Worm (Caenorhabditis elegans) whole organism, L1 larva: ENCODE results near the gene fbxa-81.
A peak's percentile ranks its signal among the peaks of the same experiment; 100 is the strongest.

Experiments used
- F16B12.6 ChIP-seq: fragments of 150-350 bp; optimal IDR thresholded peaks from 2 replicates; lab custom pipeline; 2014; ENCODE audit warnings: missing biosample characterization, missing genetic modification characterization
- aha-1 ChIP-seq: fragments of 150-350 bp; optimal IDR thresholded peaks from 2 replicates; lab custom pipeline; 2014; ENCODE audit warnings: missing biosample characterization, missing genetic modification characterization
- aly-2 ChIP-seq: fragments of 150-350 bp; optimal IDR thresholded peaks from 2 replicates; lab custom pipeline; 2014; ENCODE audit warnings: missing biosample characterization, missing genetic modification characterization
- ama-1 ChIP-seq: fragments of 150-350 bp; optimal IDR thresholded peaks from 2 replicates; lab custom pipeline; 2014
- blmp-1 ChIP-seq: fragments of 150-350 bp; optimal IDR thresholded peaks from 2 replicates; lab custom pipeline; 2014; ENCODE audit warnings: missing biosample characterization, missing genetic modification characterization
- ceh-82 ChIP-seq, 3 experiments: fragments of 150-350 bp in 1 of 3; sonication (generic microtip) in 2 of 3; optimal IDR thresholded peaks; 2 replicates each; lab custom pipeline; 2014 to 2017; ENCODE audit warnings: missing biosample characterization in 3 of 3, missing genetic modification characterization in 3 of 3
- ceh-88 ChIP-seq: fragments of 200-800 bp; sonication (Bioruptor generic); IDR thresholded peaks from 2 replicates; pipeline ENCODE4 v1.3.6; 2022; ENCODE audit warnings: missing genetic modification characterization, missing compliant biosample characterization
- ceh-90 ChIP-seq: sonication (generic microtip); optimal IDR thresholded peaks from 2 replicates; lab custom pipeline; 2016; ENCODE audit warnings: missing genetic modification characterization, missing compliant biosample characterization
- ces-1 ChIP-seq: fragments of 150-350 bp; optimal IDR thresholded peaks from 2 replicates; lab custom pipeline; 2014; ENCODE audit warnings: missing biosample characterization, missing genetic modification reagents, missing genetic modification characterization
- dpl-1 ChIP-seq, 3 experiments: fragments of 150-350 bp in 2 of 3; sonication (generic microtip) in 1 of 3; optimal IDR thresholded peaks; 2 replicates each; lab custom pipeline; 2014 to 2017; ENCODE audit warnings: missing biosample characterization in 3 of 3, missing genetic modification characterization in 3 of 3, missing genetic modification reagents in 3 of 3
- dsc-1 ChIP-seq: sonication (generic microtip); optimal IDR thresholded peaks from 2 replicates; lab custom pipeline; 2016; ENCODE audit warnings: mild to moderate bottlenecking, missing genetic modification characterization, missing compliant biosample characterization
- efl-1 ChIP-seq, 4 experiments: fragments of 150-350 bp; optimal IDR thresholded peaks in 3 of 4; peaks in 1 of 4; 1 replicate in 1 of 4; 2 replicates in 3 of 4; lab custom pipeline; 2014; ENCODE audit warnings: missing biosample characterization in 2 of 4, missing genetic modification characterization in 2 of 4, missing genetic modification reagents in 2 of 4
- egl-27 ChIP-seq, 2 experiments: fragments of 150-350 bp in 1 of 2; sonication (generic microtip); optimal IDR thresholded peaks; 3 replicates each; lab custom pipeline; 2017 to 2018; ENCODE audit warnings: missing biosample characterization in 2 of 2, missing genetic modification characterization in 2 of 2, missing genetic modification reagents in 2 of 2
- elt-2 ChIP-seq: sonication (generic microtip); optimal IDR thresholded peaks from 2 replicates; lab custom pipeline; 2016; ENCODE audit warnings: missing genetic modification characterization, mild to moderate bottlenecking, inconsistent platforms, missing compliant biosample characterization, missing genetic modification reagents
- elt-3 ChIP-seq, 6 experiments: fragments of 150-350 bp in 1 of 6; sonication (generic microtip); optimal IDR thresholded peaks; 2 replicates each; lab custom pipeline; 2017 to 2018; ENCODE audit warnings: missing biosample characterization in 6 of 6, missing genetic modification characterization in 6 of 6, inconsistent platforms in 1 of 6
- ets-5 ChIP-seq: fragments of 200-800 bp; sonication (Bioruptor generic); IDR thresholded peaks from 2 replicates; pipeline ENCODE4 v1.3.6; 2022; ENCODE audit warnings: missing genetic modification characterization, missing compliant biosample characterization
- fkh-10 ChIP-seq: sonication (generic microtip); optimal IDR thresholded peaks from 2 replicates; lab custom pipeline; 2017; ENCODE audit warnings: missing biosample characterization, missing genetic modification reagents, missing genetic modification characterization
- fkh-8 ChIP-seq: sonication (generic microtip); optimal IDR thresholded peaks from 2 replicates; lab custom pipeline; 2016; ENCODE audit warnings: mild to moderate bottlenecking, missing genetic modification characterization, missing compliant biosample characterization
- fos-1 ChIP-seq: fragments of 150-350 bp; optimal IDR thresholded peaks from 2 replicates; lab custom pipeline; 2014; ENCODE audit warnings: missing biosample characterization, missing genetic modification characterization
- grh-1 ChIP-seq: fragments of 200-800 bp; sonication (Bioruptor generic); IDR thresholded peaks from 2 replicates; pipeline ENCODE4 v1.3.6; 2022; ENCODE audit warnings: missing genetic modification reagents, missing genetic modification characterization, missing compliant biosample characterization
- hlh-17 ChIP-seq: fragments of 200-800 bp; sonication (Bioruptor generic); optimal IDR thresholded peaks from 2 replicates; lab custom pipeline; 2018; ENCODE audit warnings: missing genetic modification characterization, mild to moderate bottlenecking, missing compliant biosample characterization, moderate library complexity, borderline replicate concordance
- hpl-2 ChIP-seq: fragments of 150-350 bp; optimal IDR thresholded peaks from 2 replicates; lab custom pipeline; 2014; ENCODE audit warnings: missing biosample characterization, missing genetic modification reagents, missing genetic modification characterization
- isw-1 ChIP-seq: fragments of 200-800 bp; sonication (Bioruptor generic); IDR thresholded peaks from 2 replicates; pipeline ENCODE4 v1.3.6; 2022; ENCODE audit warnings: missing genetic modification characterization, missing compliant biosample characterization
- lin-13 ChIP-seq: fragments of 150-350 bp; optimal IDR thresholded peaks from 2 replicates; lab custom pipeline; 2014; ENCODE audit warnings: missing biosample characterization, missing genetic modification reagents, missing genetic modification characterization
- lin-14 ChIP-seq: fragments of 200-800 bp; sonication (Bioruptor generic); optimal IDR thresholded peaks from 2 replicates; lab custom pipeline; 2018; ENCODE audit warnings: mild to moderate bottlenecking, missing genetic modification characterization, moderate library complexity, missing compliant biosample characterization
- lin-15B ChIP-seq: fragments of 150-350 bp; sonication (generic microtip); optimal IDR thresholded peaks from 3 replicates; lab custom pipeline; 2014; ENCODE audit warnings: missing biosample characterization, missing genetic modification characterization
- lin-35 ChIP-seq, 2 experiments: fragments of 150-350 bp; optimal IDR thresholded peaks; 2 replicates each; lab custom pipeline; 2014; ENCODE audit warnings: missing biosample characterization in 2 of 2, missing genetic modification characterization in 2 of 2, missing genetic modification reagents in 2 of 2
- lsy-2 ChIP-seq, 2 experiments: fragments of 150-350 bp; optimal IDR thresholded peaks; 2 replicates each; lab custom pipeline; 2014; ENCODE audit warnings: missing biosample characterization in 2 of 2, missing genetic modification characterization in 2 of 2
- mab-9 ChIP-seq: fragments of 200-800 bp; sonication (Bioruptor generic); IDR thresholded peaks from 2 replicates; pipeline ENCODE4 v1.3.6; 2022; ENCODE audit warnings: missing genetic modification reagents, missing genetic modification characterization, missing compliant biosample characterization
- mef-2 ChIP-seq: fragments of 150-350 bp; optimal IDR thresholded peaks from 2 replicates; lab custom pipeline; 2014; ENCODE audit warnings: missing biosample characterization, missing genetic modification characterization
- mep-1 ChIP-seq: fragments of 150-350 bp; optimal IDR thresholded peaks from 2 replicates; lab custom pipeline; 2014; ENCODE audit warnings: missing biosample characterization, missing genetic modification characterization
- nhr-11 ChIP-seq: fragments of 150-350 bp; optimal IDR thresholded peaks from 2 replicates; lab custom pipeline; 2014; ENCODE audit warnings: missing biosample characterization, missing genetic modification characterization
- nhr-19 ChIP-seq: fragments of 200-800 bp; sonication (Bioruptor generic); conservative IDR thresholded peaks from 2 replicates; pipeline ENCODE4 v1.3.6; 2022; ENCODE audit warnings: missing genetic modification characterization, missing compliant biosample characterization
- nhr-237 ChIP-seq: fragments of 150-350 bp; optimal IDR thresholded peaks from 2 replicates; lab custom pipeline; 2014; ENCODE audit warnings: missing biosample characterization, missing genetic modification characterization
- nhr-28 ChIP-seq: fragments of 150-350 bp; optimal IDR thresholded peaks from 2 replicates; lab custom pipeline; 2014; ENCODE audit warnings: missing biosample characterization, missing genetic modification characterization
- nhr-47 ChIP-seq: sonication (generic microtip); optimal IDR thresholded peaks from 2 replicates; lab custom pipeline; 2016; ENCODE audit warnings: mild to moderate bottlenecking, missing genetic modification characterization, moderate library complexity, missing compliant biosample characterization
- nhr-71 ChIP-seq: sonication (generic microtip); optimal IDR thresholded peaks from 2 replicates; lab custom pipeline; 2016; ENCODE audit warnings: mild to moderate bottlenecking, missing genetic modification characterization, moderate library complexity, missing compliant biosample characterization
- nhr-77 ChIP-seq: fragments of 150-350 bp; optimal IDR thresholded peaks from 2 replicates; lab custom pipeline; 2014; ENCODE audit warnings: missing biosample characterization, missing genetic modification characterization
- nhr-84 ChIP-seq: sonication (generic microtip); optimal IDR thresholded peaks from 2 replicates; lab custom pipeline; 2017; ENCODE audit warnings: missing biosample characterization, missing genetic modification characterization
- nhr-85 ChIP-seq: sonication (generic microtip); peaks from one replicate; lab custom pipeline; 2016; ENCODE audit warnings: missing genetic modification characterization, inconsistent platforms, missing compliant biosample characterization
- pag-3 ChIP-seq: sonication (generic microtip); optimal IDR thresholded peaks from 2 replicates; lab custom pipeline; 2017; ENCODE audit warnings: missing genetic modification characterization, mild to moderate bottlenecking, missing compliant biosample characterization, antibody characterized with exemption, borderline replicate concordance; ENCODE audit not compliant: insufficient read depth
- skn-1 ChIP-seq: fragments of 150-350 bp; optimal IDR thresholded peaks from 2 replicates; lab custom pipeline; 2014; ENCODE audit warnings: missing biosample characterization, missing genetic modification characterization
- sox-4 ChIP-seq: sonication (generic microtip); optimal IDR thresholded peaks from 2 replicates; lab custom pipeline; 2016; ENCODE audit warnings: missing genetic modification characterization, missing compliant biosample characterization
- swsn-7 ChIP-seq: sonication (generic microtip); optimal IDR thresholded peaks from 2 replicates; lab custom pipeline; 2016; ENCODE audit warnings: missing genetic modification characterization, missing compliant biosample characterization
- tbx-2 ChIP-seq: sonication (generic microtip); optimal IDR thresholded peaks from 2 replicates; lab custom pipeline; 2016; ENCODE audit warnings: missing genetic modification characterization, missing compliant biosample characterization
- unc-86 ChIP-seq: sonication (generic microtip); optimal IDR thresholded peaks from 2 replicates; lab custom pipeline; 2016; ENCODE audit warnings: missing genetic modification characterization, missing compliant biosample characterization
- unc-98 ChIP-seq: fragments of 200-800 bp; sonication (Bioruptor generic); IDR thresholded peaks from 2 replicates; pipeline ENCODE4 v1.3.6; 2022; ENCODE audit warnings: missing genetic modification characterization, missing compliant biosample characterization
- vab-15 ChIP-seq: sonication (generic microtip); optimal IDR thresholded peaks from 2 replicates; lab custom pipeline; 2017; ENCODE audit warnings: missing genotype, mild to moderate bottlenecking, missing genetic modification characterization, missing compliant biosample characterization
- ztf-11 ChIP-seq, 2 experiments: sonication (generic microtip); optimal IDR thresholded peaks; 2 replicates each; lab custom pipeline; 2016 to 2017; ENCODE audit warnings: missing genetic modification characterization in 2 of 2, missing biosample characterization in 1 of 2, missing compliant biosample characterization in 1 of 2
- ztf-4 ChIP-seq: fragments of 150-350 bp; optimal IDR thresholded peaks from 2 replicates; lab custom pipeline; 2014; ENCODE audit warnings: missing biosample characterization, missing genetic modification characterization

Gene fbxa-81

ce11 chrX:14510358-14510757 is 31.5 kb downstream of the fbxa-81 start:
- TF ChIP-seq fkh-8, result no peak
- no peak for TF ChIP-seq ztf-4 (tag; lab: Kevin White, UChicago)
- TF ChIP-seq ces-1 (GFP tag; lab: Kevin White, UChicago), result no peak
- TF ChIP-seq skn-1 (tag; lab: Kevin White, UChicago), result peak; percentile 47
- TF ChIP-seq elt-2, result no peak
- TF ChIP-seq fkh-10 (GFP tag; lab: Kevin White, UChicago), result no peak
- TF ChIP-seq F16B12.6 (tag; lab: Kevin White, UChicago), result no peak
- peak in 1 of 2 experiments; percentile 1 for TF ChIP-seq lsy-2 (tag; optimal IDR thresholded peaks at IDR 0.05; lab: Kevin White, UChicago)
- no peak for TF ChIP-seq dsc-1 (tag; lab: Kevin White, UChicago)
- TF ChIP-seq unc-86 (tag; lab: Kevin White, UChicago), result no peak

ce11 chrX:14508823-14509259 is 33.1 kb downstream of the fbxa-81 start:
- TF ChIP-seq nhr-47 (tag; lab: Kevin White, UChicago) (peak; percentile 36), ztf-11 (tag; optimal IDR thresholded peaks at IDR 0.05; lab: Kevin White, UChicago) (no peak), unc-98 (GFP tag; lab: Robert Waterston, UW) (no peak), lin-35 (GFP tag; optimal IDR thresholded peaks at IDR 0.05; lab: Kevin White, UChicago) (peak in 1 of 2 experiments; percentile 36), ama-1 (lab: Kevin White, UChicago) (no peak), nhr-71 (tag; lab: Kevin White, UChicago) (peak; percentile 85), ceh-82 (tag; optimal IDR thresholded peaks at IDR 0.05; lab: Kevin White, UChicago) (peak in 2 of 3 experiments; percentile 10 to 21), lin-15B (tag; lab: Kevin White, UChicago) (no peak), F16B12.6 (tag; lab: Kevin White, UChicago) (no peak), nhr-19 (GFP tag; lab: Robert Waterston, UW) (peak; percentile 61), efl-1 (optimal IDR thresholded peaks at IDR 0.05; lab: Kevin White, UChicago) (peak in 1 of 2 experiments; percentile 5), efl-1 (GFP tag; optimal IDR thresholded peaks at IDR 0.05 in 1 of 2; lab: Kevin White, UChicago) (peak in 1 of 2 experiments; percentile 36), grh-1 (peak; percentile 56; the same call in 1 of the 2 replicates), fos-1 (tag; lab: Kevin White, UChicago) (no peak), nhr-28 (tag; lab: Kevin White, UChicago) (no peak), mep-1 (peak; percentile 85), pag-3 (tag; lab: Kevin White, UChicago) (peak; percentile 58), mab-9 (GFP tag; lab: Robert Waterston, UW) (no peak), blmp-1 (tag; lab: Kevin White, UChicago) (peak; percentile 85), nhr-11 (no peak), egl-27 (tag; optimal IDR thresholded peaks at IDR 0.05; lab: Kevin White, UChicago) (peak in 1 of 2 experiments; percentile 70), hpl-2 (GFP tag; lab: Kevin White, UChicago) (no peak), isw-1 (GFP tag; lab: Robert Waterston, UW) (no peak), sox-4 (tag; lab: Kevin White, UChicago) (no peak), elt-2 (no peak), ces-1 (GFP tag; lab: Kevin White, UChicago) (no peak), ets-5 (GFP tag; lab: Robert Waterston, UW) (no peak), vab-15 (tag; lab: Kevin White, UChicago) (no peak), lsy-2 (tag; optimal IDR thresholded peaks at IDR 0.05; lab: Kevin White, UChicago) (peak; percentile 48 to 54), elt-3 (tag; optimal IDR thresholded peaks at IDR 0.05; lab: Kevin White, UChicago) (peak in 5 of 6 experiments; percentile 61 to 85 (median 73)), ceh-88 (GFP tag; lab: Robert Waterston, UW) (no peak), dpl-1 (GFP tag; optimal IDR thresholded peaks at IDR 0.05; lab: Kevin White, UChicago) (peak in 1 of 3 experiments; percentile 8), tbx-2 (tag; lab: Kevin White, UChicago) (peak; percentile 58), lin-13 (GFP tag; lab: Kevin White, UChicago) (peak; percentile 15), nhr-77 (peak; percentile 13), hlh-17 (GFP tag; lab: Kevin White, UChicago) (no peak), nhr-84 (tag; lab: Kevin White, UChicago) (no peak), aly-2 (tag; lab: Kevin White, UChicago) (no peak), swsn-7 (tag; lab: Kevin White, UChicago) (peak; percentile 12), ceh-90 (no peak), mef-2 (tag; lab: Kevin White, UChicago) (no peak), lin-14 (peak; percentile 94), nhr-237 (tag; lab: Kevin White, UChicago) (no peak), skn-1 (tag; lab: Kevin White, UChicago) (no peak), aha-1 (tag; lab: Kevin White, UChicago) (no peak), nhr-85 (tag; lab: Kevin White, UChicago) (peak; percentile 98), fkh-10 (GFP tag; lab: Kevin White, UChicago) (no peak)
